Fruit fly (Drosophila melanogaster): ENCODE data around the gene CG11052.
"Not testable (repeated sequence)": the region's sequence is repeated elsewhere in the genome, so short reads cannot be mapped to it uniquely, and the experiment has no call there.

The CG11052 gene

DNA sequence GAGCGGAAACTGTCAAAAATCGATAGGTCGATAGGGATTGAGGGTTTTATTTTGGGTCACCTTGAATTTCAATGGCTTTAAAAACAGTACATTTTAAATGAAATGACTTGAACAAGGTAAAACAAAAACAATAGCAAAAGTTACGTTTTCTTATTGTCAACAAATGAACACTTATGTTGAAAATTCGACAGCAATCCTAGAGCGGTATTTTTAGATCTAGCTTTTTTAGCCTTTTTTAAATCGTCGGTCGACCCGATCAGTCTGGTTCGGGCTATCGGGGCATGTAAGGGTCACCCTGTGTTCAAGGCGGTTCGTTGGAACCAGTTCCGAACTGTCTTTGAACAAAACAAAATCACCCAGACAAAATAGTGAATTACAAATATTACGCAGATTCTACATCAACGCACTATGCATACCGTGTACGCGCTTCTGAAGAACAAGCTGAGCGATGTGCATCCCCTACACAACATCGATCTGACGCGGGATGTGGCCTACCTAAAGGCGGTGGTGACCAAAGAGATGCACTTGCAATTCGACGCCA is at the start of gene CG11052, which contains the start of gene CG3223:
TSS of gene CG11052 (minus strand) at position 218 of the 541 bp plus-strand sequence.
TSS of gene CG3223 (plus strand) at position 321 of the 541 bp plus-strand sequence.
- TF ChIP-seq CG17801 (GFP tag; optimal IDR thresholded peaks at IDR 0.05; ENCODE audit: partially characterized antibody): peak; percentile 26

DNA sequence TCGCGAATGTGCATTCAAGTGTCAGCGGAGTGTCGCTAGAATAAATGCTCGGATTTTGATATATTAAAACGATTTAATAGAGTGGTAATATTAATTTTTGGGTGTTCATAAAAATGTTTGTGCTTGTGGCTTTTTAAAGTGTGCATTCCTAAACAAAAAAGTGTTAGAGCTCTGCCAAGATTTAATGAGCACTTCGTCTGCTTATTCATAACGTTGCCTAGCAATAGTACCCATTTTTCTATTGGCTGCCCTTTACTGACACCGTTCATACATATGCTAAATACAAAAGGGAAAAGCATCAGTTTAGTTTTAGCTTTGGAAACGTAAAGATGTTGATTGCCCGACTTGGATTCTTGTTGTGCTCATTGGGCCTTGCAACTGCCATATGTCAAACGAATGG is 40.3 kb upstream of the CG11052 start, which contains the start of gene CG43061:
TSS of gene CG43061 (plus strand) at position 301 of the 400 bp plus-strand sequence.
- TF ChIP-seq CG17801 (GFP tag; optimal IDR thresholded peaks at IDR 0.05; ENCODE audit: partially characterized antibody): not testable (repeated sequence)

- not testable (repeated sequence) for TF ChIP-seq CG17801 (GFP tag; optimal IDR thresholded peaks at IDR 0.05; ENCODE audit: partially characterized antibody)
Observed at dm6 chr3R:8048867-8049266, 39.8 kb upstream of the CG11052 start, which contains the start of gene CG43618. CG43618 (plus strand) TSS chr3R:8049167.

DNA sequence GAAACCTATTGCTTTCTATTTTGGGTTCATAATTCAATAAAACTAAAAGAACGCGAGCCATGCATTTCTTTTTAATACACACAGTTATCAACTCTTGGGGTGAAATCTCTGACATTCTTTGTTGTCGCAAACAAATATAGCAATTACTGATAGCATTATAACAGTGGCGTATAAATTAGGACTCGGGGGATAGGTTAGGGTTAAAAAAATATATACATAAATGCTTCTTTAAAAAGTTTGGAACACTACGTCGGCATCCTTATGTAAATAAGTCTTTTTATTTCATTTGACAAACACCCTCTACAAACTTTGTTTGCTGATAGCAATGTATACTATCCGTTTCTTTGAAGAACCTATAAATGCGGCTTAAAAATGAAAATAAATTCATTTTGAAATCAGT is 31.7 kb upstream of the CG11052 start, which contains the start of gene CG43060:
TSS of gene CG43060 (plus strand) at position 382 of the 400 bp plus-strand sequence.
- TF ChIP-seq CG17801 (GFP tag; optimal IDR thresholded peaks at IDR 0.05; ENCODE audit: partially characterized antibody): no peak

DNA sequence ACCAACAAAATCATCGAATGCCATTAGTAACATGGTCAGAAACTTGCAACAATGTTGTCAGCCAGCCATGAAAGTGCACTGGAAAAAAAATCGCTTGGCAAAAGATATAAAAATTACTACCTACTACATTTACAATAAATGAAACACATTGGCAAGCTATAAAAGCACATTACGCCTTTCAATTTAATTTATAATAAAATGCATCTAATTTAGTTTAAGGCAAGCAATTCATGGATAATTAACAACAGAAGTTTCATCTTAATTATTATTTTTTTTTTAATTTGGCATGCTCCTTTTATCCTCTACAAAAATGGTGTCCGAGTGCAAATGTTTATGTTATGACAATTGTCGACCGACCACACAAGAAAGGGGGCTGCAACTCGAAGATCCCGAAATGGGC is 29.8 kb upstream of the CG11052 start:
- no peak for TF ChIP-seq CG17801 (GFP tag; optimal IDR thresholded peaks at IDR 0.05; ENCODE audit: partially characterized antibody)

DNA sequence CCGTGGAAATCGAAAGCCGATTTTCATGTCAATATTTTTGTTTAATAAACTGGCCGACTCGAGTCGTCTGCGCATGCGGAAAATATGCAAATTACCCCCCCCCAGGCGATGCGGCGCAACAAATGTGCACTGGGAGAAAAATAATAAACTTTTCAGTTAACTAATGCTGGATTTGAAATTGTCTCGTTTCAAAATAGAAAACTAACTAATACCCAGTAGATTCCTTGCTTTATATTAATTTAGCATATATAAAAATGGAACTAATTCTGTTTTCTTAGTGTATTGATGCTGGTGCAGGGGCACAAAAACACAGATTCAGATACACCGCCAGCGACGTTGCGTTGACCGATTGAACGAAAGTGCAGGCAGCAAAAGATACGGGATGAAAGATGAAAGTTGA is 28.8 kb upstream of the CG11052 start:
- no peak for TF ChIP-seq CG17801 (GFP tag; optimal IDR thresholded peaks at IDR 0.05; ENCODE audit: partially characterized antibody)

dm6 chr3R:8032923-8033478 is 23.9 kb upstream of the CG11052 start, which contains the start of the genes CG11035 and unc-45:
CG11035 (minus strand) TSS chr3R:8033009.
unc-45 (plus strand) TSS chr3R:8033301.
- TF ChIP-seq CG17801 (GFP tag; optimal IDR thresholded peaks at IDR 0.05; ENCODE audit: partially characterized antibody): peak; percentile 32

dm6 chr3R:8030151-8030899 is 21.2 kb upstream of the CG11052 start, which contains the start of the genes CG10903 and CG2747:
CG10903 (plus strand) TSS chr3R:8030411.
CG2747 (minus strand) TSS chr3R:8030790.
- TF ChIP-seq CG17801 (GFP tag; optimal IDR thresholded peaks at IDR 0.05; ENCODE audit: partially characterized antibody): peak; percentile 28

DNA sequence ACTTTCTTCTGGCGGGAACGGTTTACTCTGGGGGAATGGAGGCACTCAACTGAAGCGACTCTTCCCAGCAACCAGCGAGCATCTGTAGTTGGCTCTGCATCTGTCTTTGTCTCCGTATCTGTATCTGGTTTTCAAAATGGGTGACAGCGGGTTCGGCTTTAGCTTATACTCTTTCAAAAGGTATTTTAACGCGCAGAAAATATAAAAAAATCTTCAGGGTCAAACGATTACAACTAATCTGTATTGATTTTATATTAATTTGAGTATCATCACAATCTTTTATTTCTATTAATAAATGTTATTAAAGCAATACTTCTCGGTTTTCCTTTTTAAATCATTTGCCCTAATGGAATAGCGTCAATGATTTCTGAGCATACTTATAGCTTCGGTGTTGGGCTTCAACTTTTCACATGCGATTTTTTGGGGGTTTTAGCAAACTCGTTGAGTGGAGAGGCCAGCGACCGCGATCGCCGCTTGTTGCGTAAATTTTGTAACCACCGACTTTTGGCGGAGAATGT is 20.5 kb upstream of the CG11052 start, which contains the start of gene ImpE3:
TSS of gene ImpE3 (minus strand) at position 51 of the 518 bp plus-strand sequence.
- no peak for TF ChIP-seq CG17801 (GFP tag; optimal IDR thresholded peaks at IDR 0.05; ENCODE audit: partially characterized antibody)

dm6 chr3R:8027203-8027688 is 18.1 kb upstream of the CG11052 start:
- TF ChIP-seq CG17801 (GFP tag; optimal IDR thresholded peaks at IDR 0.05; ENCODE audit: partially characterized antibody): peak; percentile 16

DNA sequence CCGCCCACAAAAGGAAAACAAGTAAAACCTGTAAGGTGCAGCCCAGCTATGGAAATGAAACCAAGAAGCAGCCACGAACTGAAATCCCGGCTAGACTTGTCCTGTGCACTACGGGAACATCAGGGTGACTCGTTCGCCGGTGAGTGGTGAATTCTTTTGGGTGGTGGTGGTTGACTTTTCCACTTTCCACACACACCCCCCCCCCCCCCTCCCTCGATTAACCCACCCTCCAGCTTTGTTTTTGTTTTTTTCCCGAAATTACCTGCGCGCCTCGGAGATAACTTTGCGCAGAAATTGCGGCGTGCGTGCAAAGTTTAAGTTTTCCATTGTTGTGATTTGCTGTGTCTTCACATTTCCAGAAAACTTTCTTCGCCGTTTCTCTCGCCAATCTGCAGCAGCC is 17.4 kb upstream of the CG11052 start:
- TF ChIP-seq CG17801 (GFP tag; optimal IDR thresholded peaks at IDR 0.05; ENCODE audit: partially characterized antibody): no peak

- TF ChIP-seq CG17801 (GFP tag; optimal IDR thresholded peaks at IDR 0.05; ENCODE audit: partially characterized antibody): peak; percentile 66
Observed at dm6 chr3R:8013121-8014009, 4.3 kb upstream of the CG11052 start, which contains the start of the genes CG10435 and Pbp95. CG10435 (minus strand) TSS chr3R:8013201. Pbp95 (plus strand) TSS chr3R:8013791.

dm6 chr3R:8007595-8008255 is 1.4 kb downstream of the CG11052 start, which contains the start of gene CG2767:
CG2767 (minus strand) TSS chr3R:8008110.
- TF ChIP-seq CG17801 (GFP tag; optimal IDR thresholded peaks at IDR 0.05; ENCODE audit: partially characterized antibody): no peak
